Fruit fly (Drosophila melanogaster) ovary, adult (tissue): ENCODE data around the gene Nmdmc.
A peak's percentile ranks its signal among the peaks of the same experiment; 100 is the strongest.

Experiments used
- CG17801 ChIP-seq: fragments of 200-800 bp; optimal IDR thresholded peaks from 2 replicates; lab custom pipeline; 2019; ENCODE audit warnings: missing biosample characterization, mild to moderate bottlenecking, missing genetic modification characterization, moderate library complexity; ENCODE audit not compliant: partially characterized antibody

Gene Nmdmc

DNA sequence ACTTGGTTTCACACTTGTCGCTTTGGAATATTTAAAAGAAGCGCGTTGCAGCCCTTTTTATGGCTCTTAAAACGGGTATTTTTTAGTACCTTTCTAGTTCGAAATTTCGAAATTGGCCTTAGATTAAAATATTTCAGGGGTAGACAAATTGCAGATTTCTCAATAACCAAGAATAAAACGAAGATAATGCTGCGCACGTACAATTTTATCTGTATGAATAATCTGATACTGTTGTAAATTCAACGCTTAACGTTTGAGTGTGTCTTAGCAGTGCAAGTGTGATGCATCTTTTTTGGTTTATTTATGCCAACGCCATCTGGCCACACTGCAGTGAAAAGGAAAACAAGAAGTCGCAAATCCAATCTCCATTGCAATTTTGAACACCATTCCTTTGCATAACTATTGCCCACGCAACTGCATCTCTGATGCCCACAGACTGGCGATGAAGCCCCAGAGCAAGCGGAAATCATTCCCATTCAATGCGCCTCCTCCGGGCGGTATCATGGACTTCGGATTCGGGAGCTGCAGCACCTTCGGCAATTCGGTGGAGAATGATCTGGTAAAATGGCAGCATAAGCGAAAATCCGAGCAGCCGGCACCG lies at the start of gene Nmdmc:
Nmdmc (minus strand) TSS at position 37 of the 601 bp plus-strand sequence.
- TF ChIP-seq CG17801 (GFP tag; lab: Kevin White, UChicago), result no peak

DNA sequence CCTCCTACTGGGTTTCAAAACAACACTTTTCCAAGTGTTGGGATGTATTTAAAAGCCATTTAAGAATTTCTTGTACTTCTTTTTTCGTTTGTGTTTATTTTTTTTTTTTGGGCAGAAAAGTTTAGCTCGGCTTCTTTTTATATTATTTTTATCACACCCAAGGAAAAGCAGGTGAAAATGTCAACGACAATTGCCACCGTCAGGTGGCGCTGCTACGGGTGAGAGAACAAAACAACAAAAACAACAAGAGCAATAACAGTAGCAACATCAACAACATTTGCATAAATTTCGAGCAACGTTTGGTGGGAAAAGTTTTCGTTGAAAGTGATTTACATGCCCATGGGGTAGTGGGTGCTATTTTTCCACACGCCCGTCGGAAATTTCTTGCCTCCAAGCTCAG lies 39.9 kb upstream of the Nmdmc start:
- TF ChIP-seq CG17801 (GFP tag; lab: Kevin White, UChicago), result no peak

DNA sequence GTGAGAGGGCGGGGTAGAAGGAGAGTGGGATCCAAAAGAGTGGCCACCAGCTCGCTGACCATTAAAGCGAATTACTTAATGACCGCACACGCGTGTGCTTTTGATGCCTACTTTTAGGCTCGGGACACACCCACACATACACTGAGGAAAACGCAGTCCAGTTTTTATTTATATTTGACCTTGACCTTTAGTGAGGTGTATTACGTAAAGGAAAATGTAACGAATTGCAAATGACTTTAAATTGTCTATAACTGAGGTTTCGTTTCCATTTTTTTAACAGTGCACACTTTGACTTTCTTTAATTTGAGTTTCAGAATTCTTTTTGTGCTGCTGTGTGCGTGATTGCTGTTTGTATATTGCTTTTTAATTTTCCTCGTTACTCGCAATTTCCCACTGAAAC lies 35.0 kb upstream of the Nmdmc start:
- TF ChIP-seq CG17801 (GFP tag; lab: Kevin White, UChicago), result no peak

DNA sequence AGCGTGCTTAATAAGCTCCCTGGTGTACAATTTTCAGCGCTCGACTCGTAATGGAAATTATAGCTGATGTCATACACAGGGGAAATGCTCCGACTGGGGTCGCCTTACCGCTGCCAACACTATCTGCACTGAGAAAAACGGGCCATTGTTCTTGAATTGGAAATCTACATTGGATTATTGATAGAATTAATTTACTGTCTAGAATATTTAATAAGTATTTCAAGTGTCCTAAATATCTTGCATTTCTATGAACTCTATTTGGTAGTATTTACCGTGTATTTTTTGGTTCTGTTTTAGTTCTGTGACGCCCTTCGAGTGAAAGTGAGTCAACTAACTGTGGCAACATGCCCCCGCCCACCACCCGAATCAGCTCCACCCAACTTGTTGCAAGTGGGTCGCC lies 33.0 kb upstream of the Nmdmc start:
- TF ChIP-seq CG17801 (GFP tag; lab: Kevin White, UChicago), result no peak

DNA sequence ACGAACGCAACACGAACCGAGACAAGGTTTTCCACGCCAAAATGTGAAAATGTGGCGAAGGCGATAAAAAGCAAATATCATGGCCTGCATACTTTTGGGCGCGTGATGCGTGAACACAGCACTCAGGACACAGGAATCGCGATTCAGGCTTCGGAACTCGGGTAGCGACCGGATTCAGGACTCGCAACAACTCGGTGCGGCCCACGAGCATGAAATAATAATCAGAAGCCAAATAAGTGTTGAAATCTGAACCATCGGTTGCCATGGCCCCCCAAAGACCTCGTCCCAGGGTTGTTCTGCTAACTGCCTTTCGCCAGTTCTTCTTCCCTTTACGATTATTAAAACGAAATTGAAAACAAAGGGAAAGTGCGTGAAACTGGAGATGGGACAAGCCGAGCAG lies 32.0 kb upstream of the Nmdmc start:
- no peak for TF ChIP-seq CG17801 (GFP tag; lab: Kevin White, UChicago)

DNA sequence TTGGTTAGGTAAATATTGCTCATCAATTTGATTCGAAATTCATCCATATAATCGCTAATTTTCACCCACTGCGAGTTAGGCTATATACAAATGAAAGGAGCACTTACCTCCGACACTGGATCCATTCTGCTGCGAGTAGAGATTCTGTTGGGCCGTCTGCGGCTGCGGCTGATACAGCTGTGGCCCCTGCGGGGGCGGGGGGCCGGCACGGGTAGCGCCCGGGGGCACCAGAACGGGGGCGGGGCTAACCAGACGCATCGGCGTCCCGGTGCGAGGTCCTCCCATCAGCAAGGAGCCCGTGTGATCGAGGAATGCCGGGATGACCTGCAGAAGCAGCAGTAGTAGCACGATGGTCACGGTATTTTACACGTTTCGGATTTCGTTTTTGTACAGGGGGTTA lies 29.3 kb upstream of the Nmdmc start:
- no peak for TF ChIP-seq CG17801 (GFP tag; lab: Kevin White, UChicago)

DNA sequence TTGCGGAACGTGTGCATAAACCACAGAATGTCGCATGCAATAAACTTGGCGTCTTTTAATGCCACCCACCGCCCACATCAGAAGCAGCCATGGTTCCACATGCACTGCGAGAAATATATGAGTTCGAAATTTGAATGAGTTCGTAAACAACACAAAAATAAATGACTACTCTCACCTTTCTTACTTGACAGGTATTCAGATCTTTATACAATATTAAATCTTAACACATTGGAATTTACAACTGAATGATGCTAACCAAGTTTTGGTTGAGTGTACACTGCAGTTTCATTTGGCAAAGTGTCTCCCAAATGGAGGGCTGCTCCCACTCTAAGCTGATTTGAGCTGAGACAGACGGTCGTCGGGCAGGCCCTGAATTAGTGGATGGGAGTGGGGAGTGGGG lies 24.6 kb upstream of the Nmdmc start:
- TF ChIP-seq CG17801 (GFP tag; lab: Kevin White, UChicago), result no peak

DNA sequence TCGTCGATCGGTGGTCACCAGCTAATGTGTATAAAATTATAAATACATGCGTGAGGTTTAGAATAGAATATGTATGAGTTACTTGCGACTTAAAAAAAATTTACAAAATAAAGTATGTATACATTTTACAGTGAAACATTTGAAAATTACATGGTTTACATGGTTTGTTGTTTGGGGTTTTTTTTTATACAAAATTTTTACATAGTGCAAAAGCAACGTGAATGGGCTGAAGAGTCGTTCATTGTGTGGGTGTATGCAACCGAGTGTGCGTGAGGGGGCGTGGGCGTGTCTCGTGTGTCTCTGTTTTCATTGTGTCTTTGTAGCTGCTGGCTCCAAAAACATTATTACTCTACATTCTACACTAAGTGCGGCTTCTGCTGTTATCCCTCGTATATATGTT lies 19.5 kb upstream of the Nmdmc start:
- no peak for TF ChIP-seq CG17801 (GFP tag; lab: Kevin White, UChicago)

DNA sequence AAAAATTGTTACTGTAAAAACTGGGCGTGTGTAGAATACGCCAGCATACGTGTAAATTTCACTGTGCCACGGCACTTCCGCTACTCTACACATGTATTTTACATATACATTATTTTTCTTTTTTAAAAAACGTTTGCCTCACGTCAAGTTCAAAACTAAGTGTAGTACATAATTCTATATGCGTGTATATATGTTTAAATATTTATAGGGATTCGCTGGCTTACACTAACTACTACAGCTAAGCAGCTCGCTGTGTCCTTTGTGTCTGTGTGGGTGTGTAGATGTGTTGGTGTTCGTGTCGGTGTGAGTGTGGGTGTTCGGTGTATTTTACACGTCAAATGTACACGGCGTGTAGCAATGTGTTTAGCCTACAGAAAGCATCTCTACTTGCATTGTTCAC lies 18.1 kb upstream of the Nmdmc start:
- no peak for TF ChIP-seq CG17801 (GFP tag; lab: Kevin White, UChicago)

DNA sequence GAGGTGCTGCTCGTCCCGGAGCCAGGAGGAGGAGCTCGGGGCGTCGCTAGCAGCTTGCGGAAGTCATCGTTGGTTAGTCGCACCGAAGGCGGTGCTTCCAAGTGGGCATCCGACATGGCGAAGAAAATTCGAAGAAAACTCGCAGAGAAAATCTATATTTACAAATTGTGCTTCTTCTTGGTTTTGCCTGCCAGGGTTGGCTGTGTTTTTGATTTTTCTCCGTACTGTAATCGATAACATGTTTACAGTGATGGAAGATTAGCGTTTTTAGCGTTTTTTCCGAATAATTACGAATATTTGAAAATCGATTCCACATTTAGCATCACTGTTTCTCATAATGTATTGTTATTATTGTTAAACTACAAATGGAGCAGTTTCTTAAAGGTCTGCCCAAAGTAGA lies 14.5 kb upstream of the Nmdmc start, which contains the start of the genes beag and Ada:
beag (minus strand) TSS at position 205 of the 400 bp plus-strand sequence.
Ada (plus strand) TSS at position 310 of the 400 bp plus-strand sequence.
- peak; percentile 52 for TF ChIP-seq CG17801 (GFP tag; lab: Kevin White, UChicago)

DNA sequence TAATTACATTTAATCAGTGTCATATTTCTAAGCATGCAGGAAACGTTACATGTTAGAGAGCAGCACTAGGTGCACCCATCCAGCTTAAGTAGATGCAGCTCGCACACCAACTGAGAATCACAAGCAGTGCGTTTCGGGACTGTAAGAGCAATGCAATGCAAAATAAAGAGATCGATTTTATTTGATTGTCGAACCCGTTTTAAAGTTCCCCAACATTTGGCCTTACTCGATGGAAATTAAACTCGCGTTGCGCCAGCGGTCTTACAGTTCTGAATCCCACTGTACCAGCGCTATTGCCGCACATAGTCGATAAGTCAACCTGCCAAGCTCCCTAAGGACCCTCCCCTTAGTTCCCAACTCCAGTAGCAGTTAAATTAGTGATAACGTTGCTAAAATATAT lies 12.4 kb upstream of the Nmdmc start:
- TF ChIP-seq CG17801 (GFP tag; lab: Kevin White, UChicago), result no peak

DNA sequence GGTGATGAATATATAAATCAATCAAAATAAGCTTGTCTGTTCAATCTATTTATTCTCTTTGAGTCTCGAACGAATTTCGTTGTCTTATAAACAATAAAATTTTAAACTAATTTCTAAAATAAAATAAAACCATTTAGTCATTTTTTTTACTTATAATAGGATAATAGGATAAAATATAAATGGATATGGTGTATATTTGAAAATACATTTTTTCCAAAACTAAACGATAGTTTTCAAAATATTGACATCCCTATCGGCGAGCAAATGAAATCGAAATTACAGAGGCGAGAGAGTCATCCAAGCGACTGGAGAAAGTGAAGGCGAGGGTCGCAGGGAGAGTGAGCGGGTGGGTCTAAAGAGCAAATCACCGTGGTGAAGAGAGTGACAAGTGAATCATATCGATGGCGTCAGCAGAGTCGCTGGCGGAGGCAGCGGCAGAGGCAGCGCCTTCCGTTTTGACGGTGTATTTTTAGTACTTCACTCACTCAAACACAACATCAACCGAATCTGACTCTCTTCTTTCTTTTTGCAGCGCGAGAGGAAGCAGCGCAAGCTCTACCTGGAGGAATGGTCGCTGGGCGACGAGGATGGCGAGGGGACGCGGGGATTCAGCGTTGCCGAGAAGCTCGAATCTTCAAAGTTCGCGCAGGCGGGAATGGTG lies 7.2 kb upstream of the Nmdmc start:
- peak; percentile 98 for TF ChIP-seq CG17801 (GFP tag; lab: Kevin White, UChicago)

DNA sequence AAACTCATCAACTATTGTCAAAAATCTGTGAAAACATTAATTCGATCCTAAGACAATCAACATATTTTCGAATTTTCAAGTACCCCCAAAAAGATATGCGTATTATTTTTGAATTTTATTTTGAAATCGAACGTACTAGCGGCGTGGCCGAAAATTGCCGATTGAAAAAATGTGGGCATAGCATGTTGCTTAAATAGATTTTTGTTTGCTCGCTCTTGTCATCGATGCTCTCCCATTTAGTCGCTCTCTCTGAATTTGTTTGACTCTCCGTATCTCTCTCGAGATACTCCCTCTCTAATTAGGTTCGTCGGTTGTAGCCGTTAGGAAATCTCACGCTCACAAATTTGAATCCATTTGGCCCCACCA lies 6.7 kb upstream of the Nmdmc start:
- TF ChIP-seq CG17801 (GFP tag; lab: Kevin White, UChicago), result no peak

DNA sequence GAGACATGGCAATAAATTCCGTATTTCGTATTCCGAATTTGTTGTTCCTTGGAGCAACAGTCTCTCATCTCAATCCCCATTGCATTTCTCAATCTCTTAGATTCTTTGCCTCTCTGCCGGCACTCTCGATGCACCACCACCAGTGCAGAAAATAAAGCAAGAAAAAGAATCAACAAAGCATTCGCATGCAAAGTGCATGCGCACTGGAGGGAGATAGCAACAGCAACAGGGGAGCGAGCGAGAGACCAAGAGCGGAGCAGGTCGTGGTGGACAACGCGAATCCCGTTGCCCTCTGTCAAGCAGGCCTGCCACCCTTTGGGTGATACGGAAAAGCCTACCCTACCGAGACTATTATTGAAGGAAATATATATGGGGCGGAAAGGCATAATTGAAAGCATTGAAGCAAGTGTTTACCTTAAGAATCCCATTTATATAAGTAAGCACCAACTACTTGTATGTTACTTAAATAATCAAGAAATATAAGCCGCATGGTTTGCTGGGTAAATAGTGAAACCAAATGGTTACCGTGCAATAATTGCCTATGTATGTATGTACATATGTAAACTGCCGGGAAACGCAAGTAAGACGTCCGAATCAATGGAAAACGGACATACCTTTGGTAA lies 6.2 kb upstream of the Nmdmc start:
- TF ChIP-seq CG17801 (GFP tag; lab: Kevin White, UChicago), result no peak

DNA sequence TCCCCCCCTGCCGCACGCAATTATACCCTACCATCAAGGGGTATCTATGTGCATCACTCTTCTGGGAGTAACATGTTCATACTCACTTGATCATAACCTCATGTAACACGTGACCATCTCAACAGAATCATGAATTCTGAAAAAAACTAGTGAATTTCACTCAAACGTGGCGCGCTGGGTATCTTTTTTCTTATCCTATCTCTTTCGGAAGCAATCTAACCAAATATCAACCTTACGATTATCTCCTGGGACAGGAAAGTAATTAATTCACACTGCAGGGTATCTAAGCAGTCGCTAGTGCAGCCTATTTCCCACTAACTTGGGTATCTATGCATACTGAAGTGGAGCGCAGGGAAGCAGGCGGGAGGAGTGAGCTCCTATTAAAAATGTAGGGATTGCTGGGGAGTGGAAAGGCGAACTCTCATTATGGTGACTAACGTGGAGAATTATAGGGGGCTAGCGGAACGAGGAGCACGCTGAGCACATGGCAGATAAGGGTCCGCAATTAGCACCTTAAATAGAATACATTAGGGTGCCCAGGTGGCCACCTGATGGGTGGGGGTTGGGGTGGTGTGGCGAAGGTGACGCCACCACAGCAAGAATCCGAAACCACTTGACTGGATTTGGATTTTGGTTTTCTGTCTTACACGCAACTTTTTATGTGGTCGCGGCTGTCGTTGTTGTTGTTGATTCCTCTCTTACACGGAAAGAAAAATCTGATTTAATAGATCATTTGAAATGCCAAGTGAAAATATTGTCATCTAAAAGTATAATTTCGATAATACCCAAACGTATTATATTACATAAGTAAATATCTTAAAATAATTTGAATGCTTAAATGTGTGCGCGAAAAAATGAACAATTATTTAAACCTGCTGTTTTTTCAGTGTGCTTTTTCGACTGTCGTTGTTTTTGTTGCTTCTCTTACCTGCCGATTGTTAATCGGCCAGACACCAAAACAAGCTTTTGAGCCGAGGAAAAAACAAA lies 5.1 kb upstream of the Nmdmc start:
- peak; percentile 94 for TF ChIP-seq CG17801 (GFP tag; lab: Kevin White, UChicago)
